Fruit fly (Drosophila melanogaster) whole organism, prepupa: Measurements from ENCODE around the gene Ten-m.
A peak's percentile ranks its signal among the peaks of the same experiment; 100 is the strongest.

ENCODE experiments used
- CG15336 ChIP-seq: fragments of 200-800 bp; sonication (Bioruptor generic); IDR thresholded peaks from 2 replicates; pipeline ENCODE4 v1.3.6; 2022; ENCODE audit warnings: missing biosample characterization, missing genetic modification characterization
- CG1621 ChIP-seq: fragments of 200-800 bp; sonication (Bioruptor generic); optimal IDR thresholded peaks from 3 replicates; lab custom pipeline; 2018; ENCODE audit warnings: missing biosample characterization, mild to moderate bottlenecking, missing genetic modification characterization
- CG16779 ChIP-seq: fragments of 200-800 bp; sonication (Bioruptor generic); optimal IDR thresholded peaks from 3 replicates; lab custom pipeline; 2017; ENCODE audit warnings: missing biosample characterization, mild to moderate bottlenecking, missing genetic modification characterization
- CG3032 ChIP-seq: fragments of 200-800 bp; optimal IDR thresholded peaks from 2 replicates; lab custom pipeline; 2019; ENCODE audit warnings: missing biosample characterization, mild to moderate bottlenecking, missing genetic modification characterization, moderate library complexity
- CG31627 ChIP-seq: fragments of 200-800 bp; sonication (Bioruptor generic); optimal IDR thresholded peaks from 3 replicates; lab custom pipeline; 2016; ENCODE audit warnings: missing biosample characterization, missing genetic modification characterization
- CG32006 ChIP-seq: fragments of 200-800 bp; sonication (Bioruptor generic); optimal IDR thresholded peaks from 3 replicates; lab custom pipeline; 2017; ENCODE audit warnings: missing biosample characterization, mild to moderate bottlenecking, missing genetic modification characterization
- CG34406 ChIP-seq: fragments of 200-800 bp; sonication (Bioruptor generic); optimal IDR thresholded peaks from 3 replicates; lab custom pipeline; 2016; ENCODE audit warnings: missing biosample characterization, missing genetic modification characterization
- CG6163 ChIP-seq: fragments of 200-800 bp; sonication (Bioruptor generic); IDR thresholded peaks from 3 replicates; pipeline ENCODE4 v1.3.6; 2022; ENCODE audit warnings: missing biosample characterization, missing genetic modification characterization
- CG6276 ChIP-seq: fragments of 200-800 bp; sonication (Bioruptor generic); optimal IDR thresholded peaks from 2 replicates; lab custom pipeline; 2017; ENCODE audit warnings: missing biosample characterization, mild to moderate bottlenecking, missing genetic modification characterization
- CG6792 ChIP-seq: fragments of 200-800 bp; sonication (Bioruptor generic); optimal IDR thresholded peaks from 3 replicates; lab custom pipeline; 2016; ENCODE audit warnings: missing biosample characterization, missing genetic modification characterization
- CG6808 ChIP-seq: fragments of 200-800 bp; sonication (Bioruptor generic); optimal IDR thresholded peaks from 3 replicates; lab custom pipeline; 2017; ENCODE audit warnings: missing biosample characterization, missing genetic modification characterization, mild to moderate bottlenecking, moderate library complexity, missing genetic modification reagents
- CG6854 ChIP-seq: fragments of 200-800 bp; sonication (Bioruptor generic); optimal IDR thresholded peaks from 2 replicates; lab custom pipeline; 2017; ENCODE audit warnings: missing biosample characterization, mild to moderate bottlenecking, missing genetic modification characterization
- CG8119 ChIP-seq: fragments of 200-800 bp; sonication (Bioruptor generic); IDR thresholded peaks from 3 replicates; pipeline ENCODE4 v1.3.6; 2022; ENCODE audit warnings: missing biosample characterization, missing genetic modification characterization
- CG8632 ChIP-seq: fragments of 200-800 bp; sonication (Bioruptor generic); optimal IDR thresholded peaks from 3 replicates; lab custom pipeline; 2016; ENCODE audit warnings: missing biosample characterization, missing genetic modification characterization
- CG9139 ChIP-seq: fragments of 200-800 bp; sonication (Bioruptor generic); optimal IDR thresholded peaks from 3 replicates; lab custom pipeline; 2017; ENCODE audit warnings: missing biosample characterization, mild to moderate bottlenecking, missing genetic modification characterization
- Eip78C ChIP-seq: fragments of 200-800 bp; sonication (Bioruptor generic); peaks from one replicate; lab custom pipeline; 2016; ENCODE audit warnings: missing biosample characterization, missing genetic modification characterization
- Eip93F ChIP-seq: fragments of 200-800 bp; sonication (Bioruptor generic); optimal IDR thresholded peaks from 2 replicates; lab custom pipeline; 2016; ENCODE audit warnings: missing biosample characterization, mild to moderate bottlenecking, missing genetic modification characterization
- Ets21C ChIP-seq: fragments of 200-800 bp; sonication (Bioruptor generic); optimal IDR thresholded peaks from 3 replicates; lab custom pipeline; 2016; ENCODE audit warnings: missing biosample characterization, missing genetic modification characterization
- Ets96B ChIP-seq: fragments of 200-800 bp; optimal IDR thresholded peaks from 2 replicates; lab custom pipeline; 2019; ENCODE audit warnings: missing biosample characterization, mild to moderate bottlenecking, missing genetic modification characterization, moderate library complexity
- Hr39 ChIP-seq: fragments of 200-800 bp; sonication (Bioruptor generic); optimal IDR thresholded peaks from 2 replicates; lab custom pipeline; 2016; ENCODE audit warnings: missing biosample characterization, missing genetic modification characterization
- Sox102F ChIP-seq: fragments of 200-800 bp; sonication (Bioruptor generic); optimal IDR thresholded peaks from 2 replicates; lab custom pipeline; 2016; ENCODE audit warnings: missing biosample characterization, mild to moderate bottlenecking, missing genetic modification characterization
- Sox14 ChIP-seq: fragments of 200-800 bp; sonication (Bioruptor generic); optimal IDR thresholded peaks from 3 replicates; lab custom pipeline; 2016; ENCODE audit warnings: missing biosample characterization, missing genetic modification characterization
- Sox15 ChIP-seq: fragments of 200-800 bp; sonication (Bioruptor generic); optimal IDR thresholded peaks from 3 replicates; lab custom pipeline; 2016; ENCODE audit warnings: missing biosample characterization, missing genetic modification characterization
- acj6 ChIP-seq: fragments of 200-800 bp; sonication (Bioruptor generic); optimal IDR thresholded peaks from 3 replicates; lab custom pipeline; 2016; ENCODE audit warnings: missing biosample characterization, missing genetic modification characterization
- cyc ChIP-seq: fragments of 200-800 bp; sonication (Bioruptor generic); optimal IDR thresholded peaks from 3 replicates; lab custom pipeline; 2016; ENCODE audit warnings: missing biosample characterization, missing genetic modification characterization
- dsx ChIP-seq: fragments of 200-800 bp; optimal IDR thresholded peaks from 3 replicates; lab custom pipeline; 2019; ENCODE audit warnings: missing biosample characterization, mild to moderate bottlenecking, missing genetic modification characterization, moderate library complexity; ENCODE audit not compliant: poor library complexity, severe bottlenecking
- eg ChIP-seq: fragments of 200-800 bp; sonication (Bioruptor generic); IDR thresholded peaks from 3 replicates; pipeline ENCODE4 v1.3.6; 2022; ENCODE audit warnings: missing biosample characterization, missing genetic modification characterization
- fd59A ChIP-seq: fragments of 200-800 bp; sonication (Bioruptor generic); optimal IDR thresholded peaks from 2 replicates; lab custom pipeline; 2017; ENCODE audit warnings: missing biosample characterization, mild to moderate bottlenecking, missing genetic modification characterization, missing genetic modification reagents
- fd85E ChIP-seq: fragments of 200-800 bp; sonication (Bioruptor generic); optimal IDR thresholded peaks from 3 replicates; lab custom pipeline; 2016; ENCODE audit warnings: missing biosample characterization, missing genetic modification characterization
- fkh ChIP-seq: fragments of 200-800 bp; sonication (Bioruptor generic); optimal IDR thresholded peaks from 3 replicates; lab custom pipeline; 2017; ENCODE audit warnings: missing biosample characterization, mild to moderate bottlenecking, missing genetic modification characterization, moderate library complexity
- net ChIP-seq: fragments of 200-800 bp; sonication (Bioruptor generic); optimal IDR thresholded peaks from 3 replicates; lab custom pipeline; 2016; ENCODE audit warnings: missing biosample characterization, missing genetic modification characterization
- pdm3 ChIP-seq: fragments of 200-800 bp; sonication (Bioruptor generic); optimal IDR thresholded peaks from 3 replicates; lab custom pipeline; 2016; ENCODE audit warnings: missing biosample characterization, missing genetic modification characterization
- spab ChIP-seq: fragments of 200-800 bp; sonication (Bioruptor generic); optimal IDR thresholded peaks from 2 replicates; lab custom pipeline; 2017; ENCODE audit warnings: missing biosample characterization, mild to moderate bottlenecking, missing genetic modification characterization, missing genetic modification reagents
- ss ChIP-seq, 2 experiments: fragments of 200-800 bp; sonication (Bioruptor generic); optimal IDR thresholded peaks; 2 replicates in 1 of 2; 3 replicates in 1 of 2; lab custom pipeline; 2017 to 2018; ENCODE audit warnings: mild to moderate bottlenecking in 2 of 2, missing biosample characterization in 2 of 2, missing genetic modification characterization in 2 of 2, moderate library complexity in 1 of 2
- svp ChIP-seq: fragments of 200-800 bp; sonication (Bioruptor generic); peaks from one replicate; lab custom pipeline; 2016; ENCODE audit warnings: missing biosample characterization, missing genetic modification characterization

Gene Ten-m

DNA sequence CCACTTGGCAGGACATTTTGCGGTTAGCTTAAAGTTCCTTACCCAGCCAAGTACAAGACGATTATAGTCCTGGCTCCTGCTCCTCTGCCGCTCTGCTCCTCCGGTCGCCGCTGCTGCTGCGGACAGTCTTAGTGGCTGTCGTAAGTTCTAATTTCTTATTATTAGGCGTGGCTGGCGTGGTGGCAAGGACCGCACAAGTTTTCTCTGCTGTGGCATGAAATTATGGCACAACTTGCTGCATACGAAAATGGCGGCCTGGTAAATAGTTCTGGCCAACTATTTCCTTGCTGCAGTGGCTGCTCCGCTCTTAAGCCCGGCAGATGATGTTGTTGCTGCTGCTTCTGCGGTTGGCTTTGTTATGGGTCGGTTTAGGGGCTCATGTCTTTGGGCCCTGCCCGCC lies 17.0 kb upstream of the Ten-m start:
- no peak for TF ChIP-seq fd59A (GFP tag; lab: Kevin White, UChicago)
- no peak for TF ChIP-seq pdm3
- no peak for TF ChIP-seq CG6854 (GFP tag; lab: Kevin White, UChicago)
- TF ChIP-seq CG8632 (GFP tag; lab: Kevin White, UChicago) = no peak
- no peak for TF ChIP-seq CG6163 (GFP tag; lab: Robert Waterston, UW)
- no peak for TF ChIP-seq Eip78C (GFP tag; lab: Kevin White, UChicago)
- TF ChIP-seq Sox102F (GFP tag; lab: Kevin White, UChicago) = no peak
- TF ChIP-seq CG32006 = no peak
- no peak for TF ChIP-seq Hr39
- no peak for TF ChIP-seq Ets21C (GFP tag; lab: Kevin White, UChicago)
- no peak for TF ChIP-seq net (GFP tag; lab: Kevin White, UChicago)

dm6 chr3L:22420603-22421308 lies 13.1 kb upstream of the Ten-m start:
- peak; percentile 1 for TF ChIP-seq pdm3
- TF ChIP-seq Eip78C (GFP tag; lab: Kevin White, UChicago) = peak; percentile 65
- no peak for TF ChIP-seq fd59A (GFP tag; lab: Kevin White, UChicago)
- 0 out of 3 replicates have a peak, but pooled peaks have one; percentile 23 for TF ChIP-seq eg (GFP tag; lab: Robert Waterston, UW)
- peak; percentile 90 for TF ChIP-seq svp (GFP tag; lab: Kevin White, UChicago)
- no peak for TF ChIP-seq Hr39
- peak; percentile 19 for TF ChIP-seq Ets96B (tag; lab: Kevin White, UChicago)
- peak; percentile 22 for TF ChIP-seq CG3032 (tag; lab: Kevin White, UChicago)
- TF ChIP-seq cyc (GFP tag; lab: Kevin White, UChicago) = no peak
- TF ChIP-seq CG15336 = 0 out of 2 replicates have a peak, but pooled peaks have one; percentile 11
- peak; percentile 53 for TF ChIP-seq CG1621 (tag; lab: Kevin White, UChicago)
- TF ChIP-seq CG6854 (GFP tag; lab: Kevin White, UChicago) = peak; percentile 62
- no peak for TF ChIP-seq Sox102F (GFP tag; lab: Kevin White, UChicago)
- TF ChIP-seq CG6808 = peak; percentile 60
- TF ChIP-seq CG31627 (GFP tag; lab: Kevin White, UChicago) = no peak
- TF ChIP-seq CG8119 (GFP tag; lab: Robert Waterston, UW) = no peak
- no peak for TF ChIP-seq fd85E (GFP tag; lab: Kevin White, UChicago)
- no peak for TF ChIP-seq Eip93F (GFP tag; lab: Kevin White, UChicago)
- no peak for TF ChIP-seq CG6276
- TF ChIP-seq acj6 (GFP tag; lab: Kevin White, UChicago) = no peak
- TF ChIP-seq fkh (GFP tag; lab: Kevin White, UChicago) = no peak
- peak; percentile 43 for TF ChIP-seq spab (GFP tag; lab: Kevin White, UChicago)
- peak; percentile 74 for TF ChIP-seq CG9139 (GFP tag; lab: Kevin White, UChicago)
- peak; percentile 74 to 84 for TF ChIP-seq ss (GFP tag; optimal IDR thresholded peaks at IDR 0.05; lab: Kevin White, UChicago)
- no peak for TF ChIP-seq Sox15 (GFP tag; lab: Kevin White, UChicago)
- TF ChIP-seq CG6163 (GFP tag; lab: Robert Waterston, UW) = peak; percentile 61
- TF ChIP-seq dsx (GFP tag; lab: Kevin White, UChicago) = peak; percentile 54
- peak; percentile 14 for TF ChIP-seq CG16779 (tag; lab: Kevin White, UChicago)
- no peak for TF ChIP-seq CG6792
- peak; percentile 17 for TF ChIP-seq net (GFP tag; lab: Kevin White, UChicago)
- TF ChIP-seq Sox14 (GFP tag; lab: Kevin White, UChicago) = no peak

dm6 chr3L:22416108-22416507 lies 8.4 kb upstream of the Ten-m start:
- TF ChIP-seq CG6276 (no peak), svp (GFP tag; lab: Kevin White, UChicago) (peak; percentile 40)

- TF ChIP-seq CG6276 = no peak
- no peak for TF ChIP-seq CG6808
- TF ChIP-seq CG34406 = no peak
- no peak for TF ChIP-seq CG6854 (GFP tag; lab: Kevin White, UChicago)
Observed at dm6 chr3L:22406649-22407048, 1.0 kb downstream of the Ten-m start.
